Worm (Caenorhabditis elegans): ENCODE results near the gene pitr-6.
A peak's percentile ranks its signal among the peaks of the same experiment; 100 is the strongest.

The pitr-6 gene

ce11 chrII:12494556-12495131, 49.5 kb downstream of the pitr-6 start, which contains the start of gene col-85 (continued):
- TF ChIP-seq nhr-76 (tag; optimal IDR thresholded peaks at IDR 0.05) (no peak), nhr-85 (tag) (peak; percentile 72), nhr-11 (tag; optimal IDR thresholded peaks at IDR 0.05) (no peak), swsn-7 (tag; optimal IDR thresholded peaks at IDR 0.05) (peak; percentile 73), mdl-1 (tag; optimal IDR thresholded peaks at IDR 0.05) (peak in 1 of 2 experiments; percentile 47), hlh-4 (tag; optimal IDR thresholded peaks at IDR 0.05) (no peak), unc-130 (tag; optimal IDR thresholded peaks at IDR 0.05) (peak; percentile 12), pax-3 (tag; optimal IDR thresholded peaks at IDR 0.05) (peak; percentile 47), nhr-90 (tag; optimal IDR thresholded peaks at IDR 0.05; ENCODE audit: poor library complexity) (peak; percentile 70), C16A3.4 (tag; optimal IDR thresholded peaks at IDR 0.05) (peak; percentile 65), skn-1 (tag; optimal IDR thresholded peaks at IDR 0.05) (peak; percentile 53), zag-1 (tag; optimal IDR thresholded peaks at IDR 0.05) (no peak), grh-1 (GFP tag; IDR thresholded peaks at IDR 0.05) (peak; percentile 43; the same call in 1 of the 2 replicates), egl-13 (tag; optimal IDR thresholded peaks at IDR 0.05) (no peak), ceh-82 (tag; optimal IDR thresholded peaks at IDR 0.05) (peak; percentile 27 to 79 (median 55)), sptf-1 (tag; optimal IDR thresholded peaks at IDR 0.05) (no peak), efl-3 (GFP tag; optimal IDR thresholded peaks at IDR 0.05) (no peak), lin-39 (tag; optimal IDR thresholded peaks at IDR 0.05) (no peak), hpl-2 (GFP tag; optimal IDR thresholded peaks at IDR 0.05) (peak; percentile 5), alr-1 (tag; optimal IDR thresholded peaks at IDR 0.05; ENCODE audit: borderline replicate concordance) (no peak), egl-27 (tag; optimal IDR thresholded peaks at IDR 0.05) (peak in 1 of 2 experiments; percentile 53), sox-4 (tag; optimal IDR thresholded peaks at IDR 0.05) (no peak), snu-23 (GFP tag; optimal IDR thresholded peaks at IDR 0.05) (peak; percentile 84), C34B4.2 (tag; optimal IDR thresholded peaks at IDR 0.05) (no peak), elt-3 (tag; optimal IDR thresholded peaks at IDR 0.05) (peak in 2 of 6 experiments; percentile 10 to 30), lin-13 (GFP tag; optimal IDR thresholded peaks at IDR 0.05) (peak; percentile 54), Y116A8C.19 (tag; optimal IDR thresholded peaks at IDR 0.05; ENCODE audit: borderline replicate concordance) (no peak), vab-15 (tag; optimal IDR thresholded peaks at IDR 0.05) (peak; percentile 63), hlh-17 (GFP tag; optimal IDR thresholded peaks at IDR 0.05; ENCODE audit: borderline replicate concordance) (no peak), nhr-19 (GFP tag; conservative IDR thresholded peaks at IDR 0.05) (peak; percentile 76), ces-1 (GFP tag; optimal IDR thresholded peaks at IDR 0.05) (no peak), tbx-2 (tag; optimal IDR thresholded peaks at IDR 0.05) (peak; percentile 62), unc-98 (GFP tag; IDR thresholded peaks at IDR 0.05) (peak; percentile 60; the same call in 1 of the 2 replicates), fkh-10 (GFP tag; optimal IDR thresholded peaks at IDR 0.05) (peak; percentile 51), fos-1 (tag; optimal IDR thresholded peaks at IDR 0.05) (peak; percentile 69), jun-1 (tag; optimal IDR thresholded peaks at IDR 0.05) (peak; percentile 37), mef-2 (tag; optimal IDR thresholded peaks at IDR 0.05) (peak; percentile 19), nhr-28 (tag; optimal IDR thresholded peaks at IDR 0.05) (no peak), lin-15B (tag; optimal IDR thresholded peaks at IDR 0.05) (peak; percentile 16), nhr-20 (tag; optimal IDR thresholded peaks at IDR 0.05) (peak; percentile 70), pqm-1 (tag; optimal IDR thresholded peaks at IDR 0.05) (peak; percentile 11), pag-3 (tag; optimal IDR thresholded peaks at IDR 0.05; ENCODE audit: borderline replicate concordance, insufficient read depth) (no peak), ets-5 (GFP tag; IDR thresholded peaks at IDR 0.05) (no peak), nhr-47 (tag; optimal IDR thresholded peaks at IDR 0.05) (peak; percentile 82), aha-1 (tag; optimal IDR thresholded peaks at IDR 0.05) (no peak), unc-30 (tag; optimal IDR thresholded peaks at IDR 0.05) (no peak), ceh-88 (GFP tag; IDR thresholded peaks at IDR 0.05) (no peak), ceh-90 (tag; optimal IDR thresholded peaks at IDR 0.05) (no peak), mab-9 (GFP tag; IDR thresholded peaks at IDR 0.05) (0 out of 2 replicates have a peak, but pooled peaks have one; percentile 41), efl-1 (optimal IDR thresholded peaks at IDR 0.05) (peak; percentile 65 to 71), efl-1 (GFP tag; optimal IDR thresholded peaks at IDR 0.05 in 1 of 2) (peak; percentile 66 to 97), lir-3 (tag; optimal IDR thresholded peaks at IDR 0.05; ENCODE audit: poor library complexity) (peak; percentile 44)
